Worm (Caenorhabditis elegans) whole organism, dauer: ENCODE measurements around the gene nono-1.

Source experiments
- unc-62 ChIP-seq: sonication (generic microtip); optimal IDR thresholded peaks from 2 replicates; lab custom pipeline; 2017; ENCODE audit warnings: missing biosample characterization, missing genetic modification reagents, missing genetic modification characterization

Gene nono-1

ce11 chrIII:5958172-5958886 lies at the start of gene nono-1, which contains the start of gene nop-1:
Gene nono-1 (minus strand): TSS chrIII:5958246.
Gene nop-1 (plus strand): TSS chrIII:5958722.
- no peak for TF ChIP-seq unc-62 (GFP tag; lab: Kevin White, UChicago)

- no peak for TF ChIP-seq unc-62 (GFP tag; lab: Kevin White, UChicago)
These were observed 48.4 kb upstream of the nono-1 start for ce11 chrIII:6006453-6006852.

- no peak for TF ChIP-seq unc-62 (GFP tag; lab: Kevin White, UChicago)
These were observed 44.0 kb upstream of the nono-1 start for ce11 chrIII:6002024-6002423.

ce11 chrIII:5999629-6000028 lies 41.6 kb upstream of the nono-1 start:
- no peak for TF ChIP-seq unc-62 (GFP tag; lab: Kevin White, UChicago)

ce11 chrIII:5998640-5999039 lies 40.6 kb upstream of the nono-1 start:
- no peak for TF ChIP-seq unc-62 (GFP tag; lab: Kevin White, UChicago)

- no peak for TF ChIP-seq unc-62 (GFP tag; lab: Kevin White, UChicago)
These were observed 34.9 kb upstream of the nono-1 start, which contains the start of gene T04C9.1 for ce11 chrIII:5992913-5993312. Gene T04C9.1 (plus strand): TSS chrIII:5993213.

- no peak for TF ChIP-seq unc-62 (GFP tag; lab: Kevin White, UChicago)
These were observed 34.0 kb upstream of the nono-1 start for ce11 chrIII:5992043-5992442.

ce11 chrIII:5991142-5991930 lies 33.3 kb upstream of the nono-1 start, which contains the start of gene T04C9.2:
Gene T04C9.2 (plus strand): TSS chrIII:5991880.
- no peak for TF ChIP-seq unc-62 (GFP tag; lab: Kevin White, UChicago)

- no peak for TF ChIP-seq unc-62 (GFP tag; lab: Kevin White, UChicago)
These were observed 32.0 kb upstream of the nono-1 start for ce11 chrIII:5990090-5990489.

- no peak for TF ChIP-seq unc-62 (GFP tag; lab: Kevin White, UChicago)
These were observed 31.1 kb upstream of the nono-1 start for ce11 chrIII:5988991-5989726.

- no peak for TF ChIP-seq unc-62 (GFP tag; lab: Kevin White, UChicago)
These were observed 30.4 kb upstream of the nono-1 start for ce11 chrIII:5988461-5988860.

- no peak for TF ChIP-seq unc-62 (GFP tag; lab: Kevin White, UChicago)
These were observed 30.0 kb upstream of the nono-1 start for ce11 chrIII:5988010-5988409.

ce11 chrIII:5985340-5985739 lies 27.3 kb upstream of the nono-1 start, which contains the start of gene T04C9.3:
Gene T04C9.3 (plus strand): TSS chrIII:5985640.
- no peak for TF ChIP-seq unc-62 (GFP tag; lab: Kevin White, UChicago)

- TF ChIP-seq unc-62 (GFP tag; lab: Kevin White, UChicago) = no peak
These were observed 24.8 kb upstream of the nono-1 start for ce11 chrIII:5982753-5983390.

- no peak for TF ChIP-seq unc-62 (GFP tag; lab: Kevin White, UChicago)
These were observed 24.0 kb upstream of the nono-1 start, which contains the start of gene frm-2 for ce11 chrIII:5982026-5982425. Gene frm-2 (minus strand): TSS chrIII:5982126.
